Worm (Caenorhabditis elegans): ENCODE results near the gene Y53G8AR.1.

DNA sequence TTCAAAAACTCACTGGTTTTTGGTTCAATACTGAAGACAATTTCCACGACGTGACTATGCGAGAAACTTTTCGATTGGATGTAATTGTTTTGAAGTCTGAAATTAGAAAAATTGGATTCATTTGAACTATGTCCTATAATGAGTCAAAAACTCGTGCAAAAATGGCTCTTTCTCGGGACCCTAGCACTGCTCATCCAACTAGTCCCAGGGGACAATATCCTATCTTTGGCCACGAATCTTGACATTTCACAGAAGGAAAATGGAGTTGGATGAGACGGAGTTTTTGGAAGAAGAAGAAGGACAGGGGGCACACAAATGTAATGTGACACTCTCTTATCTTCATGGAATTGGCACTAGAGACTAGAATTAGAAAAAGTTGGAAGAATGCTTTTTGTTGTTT is 49.0 kb downstream of the Y53G8AR.1 start:
- TF ChIP-seq flt-1 (GFP tag; IDR thresholded peaks at IDR 0.05) (no peak), klf-2 (GFP tag; conservative IDR thresholded peaks at IDR 0.05) (no peak), tab-1 (GFP tag; IDR thresholded peaks at IDR 0.05) (no peak)
